Worm (Caenorhabditis elegans): ENCODE results near the gene R05H11.1.
A peak's percentile ranks its signal among the peaks of the same experiment; 100 is the strongest.

Gene R05H11.1

DNA sequence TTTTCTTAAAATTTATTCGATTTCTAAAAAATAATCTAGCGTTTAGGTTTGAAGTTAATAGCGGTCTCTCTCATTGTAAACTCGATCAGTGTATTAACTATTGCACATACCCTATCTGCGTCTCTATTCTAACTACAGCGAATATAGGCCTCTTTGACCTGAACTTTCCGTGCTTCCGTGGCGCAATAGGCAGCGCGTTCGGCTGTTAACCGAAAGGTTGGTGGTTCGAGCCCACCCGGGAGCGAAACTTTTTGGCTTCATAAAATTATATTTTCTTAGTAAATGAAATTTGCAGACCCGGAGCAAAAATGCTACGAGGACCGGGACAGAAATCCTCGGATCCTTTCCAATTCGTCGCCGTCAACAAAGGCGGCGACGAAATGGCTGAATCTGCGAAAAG is 10.0 kb downstream of the R05H11.1 start:
- TF ChIP-seq cog-1 (tag; optimal IDR thresholded peaks at IDR 0.05): peak; percentile 18
- no peak for TF ChIP-seq med-1 (GFP tag; optimal IDR thresholded peaks at IDR 0.05; ENCODE audit: insufficient read depth)
- TF ChIP-seq ztf-23 (GFP tag; IDR thresholded peaks at IDR 0.05): 0 out of 2 replicates have a peak, but pooled peaks have one; percentile 52
- peak; percentile 47; the same call in 1 of the 2 replicates for TF ChIP-seq T22C8.4 (GFP tag; IDR thresholded peaks at IDR 0.05)
- peak; percentile 84 for TF ChIP-seq flt-1 (GFP tag; IDR thresholded peaks at IDR 0.05)
- TF ChIP-seq ztf-29 (GFP tag; IDR thresholded peaks at IDR 0.05): peak; percentile 43; the same call in 1 of the 2 replicates
- TF ChIP-seq tab-1 (GFP tag; IDR thresholded peaks at IDR 0.05): peak; percentile 84
- no peak for TF ChIP-seq ref-1 (GFP tag; conservative IDR thresholded peaks at IDR 0.05)
- TF ChIP-seq klf-2 (GFP tag; conservative IDR thresholded peaks at IDR 0.05): no peak

DNA sequence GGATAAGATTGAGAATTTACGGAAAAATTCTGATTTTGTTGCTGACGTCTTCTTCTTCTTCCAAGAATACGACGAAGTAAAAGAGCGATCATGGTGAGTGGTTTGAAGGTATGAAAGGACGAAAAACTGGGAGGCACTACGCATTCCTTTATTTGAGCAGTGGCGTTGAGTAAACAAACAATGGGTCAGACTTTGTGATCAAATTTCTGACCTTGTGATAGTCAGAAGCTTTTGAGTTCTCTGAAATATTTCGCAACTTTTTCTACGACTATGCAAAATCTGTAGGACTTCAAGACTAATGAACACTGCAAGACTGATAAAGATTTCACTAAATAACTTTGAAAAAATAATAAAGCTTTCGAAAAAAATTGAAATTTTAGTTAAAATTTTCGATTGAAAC is 21.5 kb downstream of the R05H11.1 start, which contains the start of gene F28F5.4:
Gene F28F5.4 (minus strand): TSS at position 104 of the 400 bp plus-strand sequence.
- TF ChIP-seq med-1 (GFP tag; optimal IDR thresholded peaks at IDR 0.05; ENCODE audit: insufficient read depth): no peak
- TF ChIP-seq tab-1 (GFP tag; IDR thresholded peaks at IDR 0.05): no peak
- no peak for TF ChIP-seq T22C8.4 (GFP tag; IDR thresholded peaks at IDR 0.05)
- TF ChIP-seq klf-2 (GFP tag; conservative IDR thresholded peaks at IDR 0.05): no peak
- TF ChIP-seq ztf-29 (GFP tag; IDR thresholded peaks at IDR 0.05): no peak
- TF ChIP-seq ref-1 (GFP tag; conservative IDR thresholded peaks at IDR 0.05): no peak
- no peak for TF ChIP-seq ztf-23 (GFP tag; IDR thresholded peaks at IDR 0.05)
- TF ChIP-seq flt-1 (GFP tag; IDR thresholded peaks at IDR 0.05): no peak
- TF ChIP-seq cog-1 (tag; optimal IDR thresholded peaks at IDR 0.05): no peak

DNA sequence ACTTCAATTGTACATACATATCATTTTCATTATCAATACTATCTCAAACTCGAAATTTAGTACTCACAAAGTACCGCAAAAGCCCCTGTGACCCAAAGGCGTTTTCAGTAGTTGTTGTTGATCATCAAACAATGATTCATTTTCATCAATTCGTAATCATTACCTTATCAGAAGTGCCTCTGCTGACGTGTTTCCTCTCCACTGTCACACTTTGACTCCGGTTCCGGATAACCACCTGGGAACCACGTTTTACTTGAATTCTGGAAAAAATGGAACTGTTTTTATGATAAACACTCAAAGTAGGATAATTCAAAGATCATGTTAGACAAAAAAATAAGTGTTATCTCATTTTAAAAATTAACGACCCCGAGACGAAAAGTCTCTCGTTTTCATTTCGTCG is 22.6 kb downstream of the R05H11.1 start:
- TF ChIP-seq cog-1 (tag; optimal IDR thresholded peaks at IDR 0.05) (no peak), med-1 (GFP tag; optimal IDR thresholded peaks at IDR 0.05; ENCODE audit: insufficient read depth) (no peak), T22C8.4 (GFP tag; IDR thresholded peaks at IDR 0.05) (no peak), ref-1 (GFP tag; conservative IDR thresholded peaks at IDR 0.05) (no peak), ztf-29 (GFP tag; IDR thresholded peaks at IDR 0.05) (no peak), ztf-23 (GFP tag; IDR thresholded peaks at IDR 0.05) (no peak), flt-1 (GFP tag; IDR thresholded peaks at IDR 0.05) (no peak), tab-1 (GFP tag; IDR thresholded peaks at IDR 0.05) (no peak), klf-2 (GFP tag; conservative IDR thresholded peaks at IDR 0.05) (no peak)

DNA sequence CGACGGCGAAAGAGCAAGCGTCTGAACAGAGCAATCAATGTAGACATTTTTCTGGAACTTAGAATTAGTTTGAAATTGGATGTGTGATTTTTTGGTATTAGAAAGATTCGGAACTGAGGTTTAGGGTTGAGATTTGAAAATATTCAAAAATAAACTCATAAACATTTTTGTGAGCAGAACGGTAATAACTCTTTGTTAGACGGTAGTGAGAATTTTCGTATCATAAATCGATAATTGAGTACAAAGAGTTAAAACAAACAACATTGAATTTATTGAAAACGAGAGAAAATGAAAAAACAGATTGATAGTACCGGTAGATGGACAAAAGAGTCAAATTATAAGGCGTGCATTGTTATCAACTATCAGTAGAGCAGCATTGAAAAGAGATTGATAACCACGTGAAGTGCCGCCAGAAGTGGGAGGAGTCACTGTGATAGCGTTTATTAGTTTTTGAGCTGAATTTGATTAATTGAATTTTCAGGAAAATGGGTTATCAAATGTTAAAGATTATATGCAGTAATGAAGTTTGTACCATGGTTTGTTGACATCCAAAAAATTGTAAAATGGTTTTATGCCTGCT is 24.0 kb downstream of the R05H11.1 start, which contains the start of gene F28F5.6:
Gene F28F5.6 (minus strand): TSS at position 51 of the 580 bp plus-strand sequence.
- TF ChIP-seq tab-1 (GFP tag; IDR thresholded peaks at IDR 0.05) (no peak), cog-1 (tag; optimal IDR thresholded peaks at IDR 0.05) (no peak), med-1 (GFP tag; optimal IDR thresholded peaks at IDR 0.05; ENCODE audit: insufficient read depth) (no peak), T22C8.4 (GFP tag; IDR thresholded peaks at IDR 0.05) (no peak), ref-1 (GFP tag; conservative IDR thresholded peaks at IDR 0.05) (no peak), ztf-23 (GFP tag; IDR thresholded peaks at IDR 0.05) (no peak), ztf-29 (GFP tag; IDR thresholded peaks at IDR 0.05) (no peak), klf-2 (GFP tag; conservative IDR thresholded peaks at IDR 0.05) (no peak), flt-1 (GFP tag; IDR thresholded peaks at IDR 0.05) (no peak)

DNA sequence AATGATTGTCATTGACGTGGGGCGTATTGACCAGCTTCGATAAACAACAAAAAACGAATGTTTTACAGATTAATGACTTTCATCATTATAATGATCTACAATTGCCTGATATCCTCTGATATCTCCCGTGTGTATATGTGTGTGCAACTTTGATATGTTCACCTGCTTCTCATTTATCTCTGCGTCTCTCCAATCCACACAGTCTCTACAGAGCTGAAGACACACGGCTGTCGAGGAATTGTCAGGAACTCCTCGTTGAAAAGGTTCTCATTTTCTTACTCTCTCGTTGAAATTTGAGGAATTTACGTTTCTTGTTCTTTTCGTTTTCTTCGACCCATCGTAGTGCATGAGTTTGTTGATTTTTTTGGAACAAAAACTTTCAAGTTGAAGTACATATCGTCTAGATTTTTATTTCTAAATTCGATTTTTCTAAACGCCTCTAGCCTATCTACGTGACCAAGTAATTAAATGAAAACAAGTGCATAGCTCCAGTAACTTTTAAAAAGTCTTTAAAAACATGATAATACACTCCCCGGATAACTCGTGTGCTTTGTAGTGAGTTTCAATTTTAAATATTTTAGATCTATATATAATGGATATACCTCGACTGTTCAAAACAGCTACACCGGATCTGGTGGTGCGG is 25.0 kb downstream of the R05H11.1 start, which contains the start of gene ten-1:
Gene ten-1 (plus strand): TSS at position 593 of the 643 bp plus-strand sequence.
- TF ChIP-seq T22C8.4 (GFP tag; IDR thresholded peaks at IDR 0.05) (no peak), cog-1 (tag; optimal IDR thresholded peaks at IDR 0.05) (no peak), flt-1 (GFP tag; IDR thresholded peaks at IDR 0.05) (no peak), klf-2 (GFP tag; conservative IDR thresholded peaks at IDR 0.05) (no peak), ref-1 (GFP tag; conservative IDR thresholded peaks at IDR 0.05) (no peak), tab-1 (GFP tag; IDR thresholded peaks at IDR 0.05) (no peak), med-1 (GFP tag; optimal IDR thresholded peaks at IDR 0.05; ENCODE audit: insufficient read depth) (no peak), ztf-29 (GFP tag; IDR thresholded peaks at IDR 0.05) (no peak), ztf-23 (GFP tag; IDR thresholded peaks at IDR 0.05) (no peak)

DNA sequence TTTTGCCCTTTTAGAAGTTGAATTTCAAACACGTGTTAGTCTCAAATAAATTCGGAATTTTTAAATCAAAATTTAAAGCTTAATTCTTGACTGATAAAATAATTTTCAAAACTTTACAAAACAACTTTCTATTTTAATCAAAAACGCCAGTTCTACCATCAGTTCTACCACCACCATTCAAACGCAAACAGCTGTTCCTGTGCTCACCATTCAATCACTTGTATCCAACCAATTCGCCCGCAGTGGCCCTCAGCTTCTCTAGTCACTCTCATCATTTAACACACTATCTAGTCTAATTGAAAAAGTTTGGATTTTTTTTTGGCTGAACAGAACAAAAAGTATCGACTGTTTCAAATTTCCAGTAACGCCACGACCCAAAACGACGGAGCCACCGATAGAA is 27.4 kb downstream of the R05H11.1 start:
- TF ChIP-seq ref-1 (GFP tag; conservative IDR thresholded peaks at IDR 0.05): no peak
- TF ChIP-seq T22C8.4 (GFP tag; IDR thresholded peaks at IDR 0.05): no peak
- TF ChIP-seq ztf-23 (GFP tag; IDR thresholded peaks at IDR 0.05): no peak
- TF ChIP-seq klf-2 (GFP tag; conservative IDR thresholded peaks at IDR 0.05): no peak
- no peak for TF ChIP-seq ztf-29 (GFP tag; IDR thresholded peaks at IDR 0.05)
- no peak for TF ChIP-seq tab-1 (GFP tag; IDR thresholded peaks at IDR 0.05)
- TF ChIP-seq med-1 (GFP tag; optimal IDR thresholded peaks at IDR 0.05; ENCODE audit: insufficient read depth): no peak
- no peak for TF ChIP-seq flt-1 (GFP tag; IDR thresholded peaks at IDR 0.05)
- TF ChIP-seq cog-1 (tag; optimal IDR thresholded peaks at IDR 0.05): no peak

DNA sequence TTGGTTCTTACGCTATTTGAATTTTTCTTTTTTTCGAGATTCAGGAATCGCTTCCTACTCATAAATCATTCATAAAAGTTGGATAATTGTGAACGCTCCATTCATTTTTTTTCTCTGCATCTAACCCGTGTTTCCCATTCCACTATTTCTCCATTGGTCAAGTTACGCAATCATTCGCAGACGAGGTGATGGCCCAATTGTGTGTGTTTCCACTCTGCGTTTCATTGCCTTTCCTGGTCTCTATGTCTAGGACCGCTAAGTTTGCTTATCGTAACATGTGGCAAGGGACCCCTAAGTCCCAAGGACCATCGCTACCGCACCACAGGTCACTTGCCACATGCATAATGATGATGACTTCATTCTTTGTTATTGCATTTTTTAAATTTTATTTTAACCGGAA is 30.7 kb downstream of the R05H11.1 start:
- TF ChIP-seq flt-1 (GFP tag; IDR thresholded peaks at IDR 0.05) (0 out of 2 replicates have a peak, but pooled peaks have one; percentile 47), tab-1 (GFP tag; IDR thresholded peaks at IDR 0.05) (no peak)

DNA sequence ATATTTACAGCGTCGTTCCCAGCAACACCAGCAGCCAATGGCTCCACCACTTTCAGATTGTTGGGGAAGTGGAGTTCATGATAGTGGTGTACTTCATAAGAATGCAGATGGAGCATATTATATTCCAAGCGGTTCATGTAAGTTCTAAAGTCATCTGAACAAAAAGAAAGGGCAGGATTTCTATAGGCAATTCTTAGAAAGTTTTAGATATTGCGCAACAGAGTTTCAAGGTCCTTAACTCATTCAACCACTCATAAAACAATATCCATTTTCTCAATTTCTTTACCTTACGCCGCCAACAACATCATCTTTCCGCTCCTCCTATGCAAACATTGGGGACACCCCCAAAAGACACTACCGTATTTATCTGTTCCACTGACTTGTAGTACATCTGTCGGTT is 35.9 kb downstream of the R05H11.1 start:
- TF ChIP-seq ztf-29 (GFP tag; IDR thresholded peaks at IDR 0.05): no peak
- TF ChIP-seq tab-1 (GFP tag; IDR thresholded peaks at IDR 0.05): no peak
- TF ChIP-seq ztf-23 (GFP tag; IDR thresholded peaks at IDR 0.05): no peak
- no peak for TF ChIP-seq klf-2 (GFP tag; conservative IDR thresholded peaks at IDR 0.05)
- TF ChIP-seq flt-1 (GFP tag; IDR thresholded peaks at IDR 0.05): no peak
- no peak for TF ChIP-seq T22C8.4 (GFP tag; IDR thresholded peaks at IDR 0.05)
- TF ChIP-seq med-1 (GFP tag; optimal IDR thresholded peaks at IDR 0.05; ENCODE audit: insufficient read depth): no peak
- TF ChIP-seq cog-1 (tag; optimal IDR thresholded peaks at IDR 0.05): no peak
- TF ChIP-seq ref-1 (GFP tag; conservative IDR thresholded peaks at IDR 0.05): no peak

DNA sequence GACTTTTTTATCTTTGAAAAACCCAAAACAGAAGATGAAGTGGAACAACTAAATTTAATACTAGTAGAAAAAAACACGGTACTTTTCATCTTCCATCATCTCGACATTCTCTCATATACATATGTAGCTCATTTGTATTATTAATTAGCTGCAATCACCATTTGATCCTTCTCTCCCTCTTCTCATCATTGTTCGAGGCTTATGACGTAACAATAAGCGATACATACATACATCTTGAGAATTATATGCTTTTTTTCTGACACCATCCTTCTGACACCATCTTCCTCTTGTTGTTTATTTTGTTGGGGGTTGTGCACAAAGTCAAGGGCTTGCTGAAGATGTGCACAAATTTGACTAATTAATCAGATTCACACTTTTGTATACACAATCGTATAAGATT is 41.9 kb downstream of the R05H11.1 start:
- no peak for TF ChIP-seq med-1 (GFP tag; optimal IDR thresholded peaks at IDR 0.05; ENCODE audit: insufficient read depth)
- TF ChIP-seq ref-1 (GFP tag; conservative IDR thresholded peaks at IDR 0.05): no peak
- TF ChIP-seq flt-1 (GFP tag; IDR thresholded peaks at IDR 0.05): no peak
- no peak for TF ChIP-seq klf-2 (GFP tag; conservative IDR thresholded peaks at IDR 0.05)
- no peak for TF ChIP-seq tab-1 (GFP tag; IDR thresholded peaks at IDR 0.05)
- TF ChIP-seq ztf-23 (GFP tag; IDR thresholded peaks at IDR 0.05): no peak
